Worm (Caenorhabditis elegans): Measurements from ENCODE around the gene nbs-1.

nbs-1 gene

DNA sequence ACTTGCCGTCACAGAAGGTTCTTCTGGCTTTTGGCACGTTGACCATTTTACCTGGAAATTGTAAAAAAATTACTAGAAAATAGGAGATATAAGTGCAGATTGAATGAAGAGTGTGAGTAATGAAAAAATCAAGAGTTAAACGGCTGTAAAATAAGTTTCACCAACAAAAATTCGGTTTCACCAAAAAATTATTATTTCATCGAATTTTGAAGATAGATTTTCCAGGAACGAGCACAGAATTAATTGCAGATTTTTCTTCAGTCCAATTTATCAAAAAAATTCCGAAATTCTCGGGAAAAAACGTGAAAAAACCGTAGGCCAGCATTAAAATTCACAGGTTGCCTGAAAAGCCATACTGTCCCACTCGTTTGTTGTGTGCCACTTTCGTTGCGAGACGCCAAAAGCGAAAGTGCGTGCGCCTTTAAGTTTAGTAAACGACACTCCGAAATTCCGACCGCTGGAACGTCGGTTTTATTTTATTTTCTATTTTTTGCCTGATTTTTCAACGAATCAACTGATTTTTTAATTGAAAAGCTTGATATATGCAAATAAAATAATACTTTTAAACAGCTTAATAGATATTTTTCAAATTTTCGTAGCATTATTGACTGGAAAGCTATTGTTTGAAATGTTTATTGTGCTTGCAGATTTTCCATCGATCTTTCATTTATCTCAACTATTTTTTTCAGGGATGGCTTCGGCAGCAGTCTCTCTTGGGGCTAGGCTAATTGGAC is 1.0 kb upstream of the nbs-1 start, which contains the start of the genes rpl-36.A and nuo-1 (continued):
- peak; percentile 81 for TF ChIP-seq swsn-7 (tag; optimal IDR thresholded peaks at IDR 0.05)
- peak; percentile 79 for TF ChIP-seq xbp-1 (tag; optimal IDR thresholded peaks at IDR 0.05)
- peak; percentile 54 for TF ChIP-seq nhr-90 (tag; optimal IDR thresholded peaks at IDR 0.05; ENCODE audit: poor library complexity)
- TF ChIP-seq alr-1 (tag; optimal IDR thresholded peaks at IDR 0.05; ENCODE audit: borderline replicate concordance) = no peak
- TF ChIP-seq lin-13 (GFP tag; optimal IDR thresholded peaks at IDR 0.05) = peak; percentile 79
- TF ChIP-seq mab-9 (GFP tag; IDR thresholded peaks at IDR 0.05) = no peak
- TF ChIP-seq snu-23 (GFP tag; optimal IDR thresholded peaks at IDR 0.05) = peak; percentile 91
- peak; percentile 38 for TF ChIP-seq C04F5.9 (tag; optimal IDR thresholded peaks at IDR 0.05)
- TF ChIP-seq unc-62 (GFP tag; optimal IDR thresholded peaks at IDR 0.05) = no peak
- TF ChIP-seq C16A3.4 (tag; optimal IDR thresholded peaks at IDR 0.05) = peak; percentile 96
- TF ChIP-seq lsy-2 (tag; optimal IDR thresholded peaks at IDR 0.05) = peak; percentile 98 to 99
- peak; percentile 76 for TF ChIP-seq nhr-19 (GFP tag; conservative IDR thresholded peaks at IDR 0.05)
- peak; percentile 62 for TF ChIP-seq F16B12.6 (tag; optimal IDR thresholded peaks at IDR 0.05)
- TF ChIP-seq Y116A8C.19 (tag; optimal IDR thresholded peaks at IDR 0.05; ENCODE audit: borderline replicate concordance) = no peak
- peak; percentile 73 for TF ChIP-seq fos-1 (tag; optimal IDR thresholded peaks at IDR 0.05)
- TF ChIP-seq pqm-1 (tag; optimal IDR thresholded peaks at IDR 0.05) = no peak
- TF ChIP-seq unc-130 (tag; optimal IDR thresholded peaks at IDR 0.05) = peak; percentile 94
- TF ChIP-seq nhr-77 (tag; optimal IDR thresholded peaks at IDR 0.05) = peak; percentile 76
- TF ChIP-seq lir-3 (tag; optimal IDR thresholded peaks at IDR 0.05; ENCODE audit: poor library complexity) = peak; percentile 51
- peak; percentile 87 for TF ChIP-seq nhr-85 (tag)
- TF ChIP-seq lin-39 (tag; optimal IDR thresholded peaks at IDR 0.05) = peak; percentile 13
- no peak for TF ChIP-seq elt-2 (tag; optimal IDR thresholded peaks at IDR 0.05)
- TF ChIP-seq hpl-2 (GFP tag; optimal IDR thresholded peaks at IDR 0.05) = peak; percentile 55

DNA sequence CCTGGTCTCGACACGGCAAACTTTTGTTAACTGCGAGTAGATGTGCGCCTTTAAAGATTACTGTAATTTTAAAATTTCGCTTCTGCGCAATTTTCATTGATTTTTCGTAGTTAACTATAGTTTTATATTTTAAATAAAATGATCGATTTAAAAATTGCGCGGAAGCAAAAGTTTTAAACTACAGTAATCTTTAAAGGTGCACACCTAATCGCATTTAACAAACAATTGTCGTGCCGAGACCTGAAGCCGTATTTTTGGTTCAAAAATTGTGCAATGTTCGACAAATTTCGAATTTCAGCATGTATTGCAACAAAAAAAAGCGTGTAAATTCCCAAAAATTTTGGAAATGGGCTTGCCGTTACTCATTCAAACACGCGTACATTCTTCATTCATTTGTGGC is 1.8 kb downstream of the nbs-1 start:
- TF ChIP-seq irx-1 (tag; optimal IDR thresholded peaks at IDR 0.05) = no peak
- TF ChIP-seq tbx-2 (tag; optimal IDR thresholded peaks at IDR 0.05) = no peak
- TF ChIP-seq nhr-12 (tag; optimal IDR thresholded peaks at IDR 0.05) = no peak
- no peak for TF ChIP-seq mdl-1 (tag; optimal IDR thresholded peaks at IDR 0.05)

DNA sequence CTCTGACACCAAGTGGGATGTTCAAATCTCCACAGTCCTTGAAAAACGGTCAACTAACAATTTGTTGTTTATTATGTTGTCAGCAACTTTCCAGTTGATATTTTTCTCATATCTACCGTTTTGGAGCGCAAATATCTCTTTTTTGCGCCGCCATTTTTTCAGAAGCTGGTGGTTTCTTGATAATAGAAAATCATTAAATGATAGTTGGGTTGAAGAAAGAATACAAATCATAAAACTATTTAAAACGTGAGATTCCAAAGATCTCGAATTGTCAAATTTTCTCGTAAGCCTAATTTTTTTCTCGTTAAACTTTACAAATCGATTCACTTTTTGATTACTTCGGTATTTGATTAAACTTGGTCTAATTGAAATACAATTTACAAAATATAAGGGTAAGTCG is 3.9 kb downstream of the nbs-1 start, which contains the start of gene rpl-42:
TSS of gene rpl-42 (plus strand) at position 301 of the 400 bp plus-strand sequence.
- TF ChIP-seq mdl-1 (tag; optimal IDR thresholded peaks at IDR 0.05) = no peak
- TF ChIP-seq lin-15B (tag; optimal IDR thresholded peaks at IDR 0.05) = no peak
- TF ChIP-seq elt-2 (tag; optimal IDR thresholded peaks at IDR 0.05) = no peak
- no peak for TF ChIP-seq ets-5 (GFP tag; IDR thresholded peaks at IDR 0.05)
- TF ChIP-seq egl-13 (tag; optimal IDR thresholded peaks at IDR 0.05) = no peak
- no peak for TF ChIP-seq hlh-17 (GFP tag; optimal IDR thresholded peaks at IDR 0.05; ENCODE audit: borderline replicate concordance)

DNA sequence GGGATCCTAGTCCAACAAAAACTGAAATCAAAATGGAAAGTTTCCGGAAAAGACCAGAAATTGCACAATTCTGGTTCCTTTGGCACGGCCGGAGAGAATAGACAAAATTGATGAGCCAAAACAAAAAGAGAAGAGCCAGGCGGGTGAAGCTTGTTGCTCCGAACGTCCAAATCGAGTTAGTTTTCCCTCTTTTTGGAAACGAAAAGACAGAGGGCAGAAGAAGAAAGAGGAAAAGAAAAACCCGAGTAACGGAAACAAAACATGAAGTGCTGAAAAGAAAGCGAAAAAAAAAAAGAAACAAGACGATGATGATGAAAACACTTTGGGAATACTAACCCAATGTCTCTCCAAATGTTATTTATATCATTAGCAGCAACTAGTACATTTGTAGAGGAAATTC is 4.7 kb downstream of the nbs-1 start:
- no peak for TF ChIP-seq zip-4 (GFP tag; optimal IDR thresholded peaks at IDR 0.05)
- no peak for TF ChIP-seq lir-3 (tag; optimal IDR thresholded peaks at IDR 0.05; ENCODE audit: poor library complexity)
- no peak for TF ChIP-seq zag-1 (tag; optimal IDR thresholded peaks at IDR 0.05)
- no peak for TF ChIP-seq lin-39 (tag; optimal IDR thresholded peaks at IDR 0.05)
- no peak for TF ChIP-seq nhr-71 (tag; optimal IDR thresholded peaks at IDR 0.05)
- peak; percentile 69 for TF ChIP-seq lin-14 (GFP tag; optimal IDR thresholded peaks at IDR 0.05)
- TF ChIP-seq pag-3 (tag; optimal IDR thresholded peaks at IDR 0.05; ENCODE audit: borderline replicate concordance, insufficient read depth) = no peak
- TF ChIP-seq lin-13 (GFP tag; optimal IDR thresholded peaks at IDR 0.05) = no peak
- no peak for TF ChIP-seq tlp-1 (tag; optimal IDR thresholded peaks at IDR 0.05)
- no peak for TF ChIP-seq lin-35 (GFP tag; optimal IDR thresholded peaks at IDR 0.05)
- peak; percentile 75 for TF ChIP-seq fkh-10 (GFP tag; optimal IDR thresholded peaks at IDR 0.05)
